Fruit fly (Drosophila melanogaster): Measurements from ENCODE around the gene CG1622.
A peak's percentile ranks its signal among the peaks of the same experiment; 100 is the strongest.

dm6 chrX:13283940-13284547, 12.8 kb upstream of the CG1622 start:
- TF ChIP-seq fru (GFP tag; optimal IDR thresholded peaks at IDR 0.05) (no peak), sv (GFP tag; optimal IDR thresholded peaks at IDR 0.05) (no peak), CrebA (GFP tag; optimal IDR thresholded peaks at IDR 0.05; ENCODE audit: borderline replicate concordance) (no peak), psq (GFP tag; optimal IDR thresholded peaks at IDR 0.05) (peak; percentile 97), pan (optimal IDR thresholded peaks at IDR 0.05) (no peak), Sp1 (GFP tag; optimal IDR thresholded peaks at IDR 0.05) (no peak), CG32264 (GFP tag; optimal IDR thresholded peaks at IDR 0.05) (no peak), OdsH (GFP tag; optimal IDR thresholded peaks at IDR 0.05) (no peak), sage (GFP tag; optimal IDR thresholded peaks at IDR 0.05) (no peak), N (GFP tag; optimal IDR thresholded peaks at IDR 0.05) (no peak), usp (GFP tag; optimal IDR thresholded peaks at IDR 0.05) (no peak), lola (GFP tag; optimal IDR thresholded peaks at IDR 0.05) (no peak), dsf (GFP tag; optimal IDR thresholded peaks at IDR 0.05; ENCODE audit: borderline replicate concordance) (no peak), ey (GFP tag; optimal IDR thresholded peaks at IDR 0.05) (no peak)

Data from whole organism, wandering third instar larva.